Fruit fly (Drosophila melanogaster) whole organism, prepupa: ENCODE measurements around the gene CG18171.
A peak's percentile ranks its signal among the peaks of the same experiment; 100 is the strongest.

Experiments
- Blimp-1 ChIP-seq: fragments of 200-800 bp; sonication (Bioruptor generic); optimal IDR thresholded peaks from 3 replicates; lab custom pipeline; 2017; ENCODE audit warnings: missing biosample characterization, missing genetic modification characterization, mild to moderate bottlenecking, moderate library complexity, missing genetic modification reagents
- CG10631 ChIP-seq: fragments of 200-800 bp; sonication (Bioruptor generic); optimal IDR thresholded peaks from 2 replicates; lab custom pipeline; 2016; ENCODE audit warnings: missing biosample characterization, missing genetic modification characterization
- CG10669 ChIP-seq: fragments of 200-800 bp; sonication (Bioruptor generic); optimal IDR thresholded peaks from 3 replicates; lab custom pipeline; 2018; ENCODE audit warnings: missing biosample characterization, mild to moderate bottlenecking, missing genetic modification characterization, moderate library complexity
- CG11294 ChIP-seq: fragments of 200-800 bp; sonication (Bioruptor generic); IDR thresholded peaks from 2 replicates; pipeline ENCODE4 v1.3.6; 2022; ENCODE audit warnings: missing biosample characterization, missing genetic modification characterization
- CG11762 ChIP-seq: fragments of 200-800 bp; sonication (Bioruptor generic); optimal IDR thresholded peaks from 3 replicates; lab custom pipeline; 2016; ENCODE audit warnings: missing biosample characterization, missing genetic modification characterization; ENCODE audit not compliant: insufficient read depth
- CG11902 ChIP-seq: fragments of 200-800 bp; sonication (Bioruptor generic); optimal IDR thresholded peaks from 3 replicates; lab custom pipeline; 2016; ENCODE audit warnings: missing biosample characterization, missing genetic modification characterization
- CG15336 ChIP-seq: fragments of 200-800 bp; sonication (Bioruptor generic); IDR thresholded peaks from 2 replicates; pipeline ENCODE4 v1.3.6; 2022; ENCODE audit warnings: missing biosample characterization, missing genetic modification characterization
- CG1621 ChIP-seq: fragments of 200-800 bp; sonication (Bioruptor generic); optimal IDR thresholded peaks from 3 replicates; lab custom pipeline; 2018; ENCODE audit warnings: missing biosample characterization, mild to moderate bottlenecking, missing genetic modification characterization
- CG16779 ChIP-seq: fragments of 200-800 bp; sonication (Bioruptor generic); optimal IDR thresholded peaks from 3 replicates; lab custom pipeline; 2017; ENCODE audit warnings: missing biosample characterization, mild to moderate bottlenecking, missing genetic modification characterization
- CG3032 ChIP-seq: fragments of 200-800 bp; optimal IDR thresholded peaks from 2 replicates; lab custom pipeline; 2019; ENCODE audit warnings: missing biosample characterization, mild to moderate bottlenecking, missing genetic modification characterization, moderate library complexity
- CG31627 ChIP-seq: fragments of 200-800 bp; sonication (Bioruptor generic); optimal IDR thresholded peaks from 3 replicates; lab custom pipeline; 2016; ENCODE audit warnings: missing biosample characterization, missing genetic modification characterization
- CG32006 ChIP-seq: fragments of 200-800 bp; sonication (Bioruptor generic); optimal IDR thresholded peaks from 3 replicates; lab custom pipeline; 2017; ENCODE audit warnings: missing biosample characterization, mild to moderate bottlenecking, missing genetic modification characterization
- CG34406 ChIP-seq: fragments of 200-800 bp; sonication (Bioruptor generic); optimal IDR thresholded peaks from 3 replicates; lab custom pipeline; 2016; ENCODE audit warnings: missing biosample characterization, missing genetic modification characterization
- CG3919 ChIP-seq: fragments of 200-800 bp; sonication (Bioruptor generic); optimal IDR thresholded peaks from 3 replicates; lab custom pipeline; 2016; ENCODE audit warnings: missing biosample characterization, missing genetic modification characterization
- CG4318 ChIP-seq: fragments of 200-800 bp; sonication (Bioruptor generic); optimal IDR thresholded peaks from 3 replicates; lab custom pipeline; 2017; ENCODE audit warnings: missing biosample characterization, mild to moderate bottlenecking, missing genetic modification characterization
- CG6163 ChIP-seq: fragments of 200-800 bp; sonication (Bioruptor generic); IDR thresholded peaks from 3 replicates; pipeline ENCODE4 v1.3.6; 2022; ENCODE audit warnings: missing biosample characterization, missing genetic modification characterization
- CG6276 ChIP-seq: fragments of 200-800 bp; sonication (Bioruptor generic); optimal IDR thresholded peaks from 2 replicates; lab custom pipeline; 2017; ENCODE audit warnings: missing biosample characterization, mild to moderate bottlenecking, missing genetic modification characterization
- CG6792 ChIP-seq: fragments of 200-800 bp; sonication (Bioruptor generic); optimal IDR thresholded peaks from 3 replicates; lab custom pipeline; 2016; ENCODE audit warnings: missing biosample characterization, missing genetic modification characterization
- CG6808 ChIP-seq: fragments of 200-800 bp; sonication (Bioruptor generic); optimal IDR thresholded peaks from 3 replicates; lab custom pipeline; 2017; ENCODE audit warnings: missing biosample characterization, missing genetic modification characterization, mild to moderate bottlenecking, moderate library complexity, missing genetic modification reagents
- CG6854 ChIP-seq: fragments of 200-800 bp; sonication (Bioruptor generic); optimal IDR thresholded peaks from 2 replicates; lab custom pipeline; 2017; ENCODE audit warnings: missing biosample characterization, mild to moderate bottlenecking, missing genetic modification characterization
- CG7368 ChIP-seq: fragments of 200-800 bp; sonication (Bioruptor generic); optimal IDR thresholded peaks from 3 replicates; lab custom pipeline; 2016; ENCODE audit warnings: missing biosample characterization, missing genetic modification characterization
- CG8119 ChIP-seq: fragments of 200-800 bp; sonication (Bioruptor generic); IDR thresholded peaks from 3 replicates; pipeline ENCODE4 v1.3.6; 2022; ENCODE audit warnings: missing biosample characterization, missing genetic modification characterization
- CG8319 ChIP-seq: fragments of 200-800 bp; sonication (Bioruptor generic); optimal IDR thresholded peaks from 3 replicates; lab custom pipeline; 2016; ENCODE audit warnings: missing biosample characterization, missing genetic modification characterization
- CG8632 ChIP-seq: fragments of 200-800 bp; sonication (Bioruptor generic); optimal IDR thresholded peaks from 3 replicates; lab custom pipeline; 2016; ENCODE audit warnings: missing biosample characterization, missing genetic modification characterization
- Eip75B ChIP-seq: fragments of 200-800 bp; sonication (Bioruptor generic); optimal IDR thresholded peaks from 3 replicates; lab custom pipeline; 2016; ENCODE audit warnings: missing biosample characterization, missing genetic modification characterization
- Eip78C ChIP-seq: fragments of 200-800 bp; sonication (Bioruptor generic); peaks from one replicate; lab custom pipeline; 2016; ENCODE audit warnings: missing biosample characterization, missing genetic modification characterization
- Eip93F ChIP-seq: fragments of 200-800 bp; sonication (Bioruptor generic); optimal IDR thresholded peaks from 2 replicates; lab custom pipeline; 2016; ENCODE audit warnings: missing biosample characterization, mild to moderate bottlenecking, missing genetic modification characterization
- Ets21C ChIP-seq: fragments of 200-800 bp; sonication (Bioruptor generic); optimal IDR thresholded peaks from 3 replicates; lab custom pipeline; 2016; ENCODE audit warnings: missing biosample characterization, missing genetic modification characterization
- Ets96B ChIP-seq: fragments of 200-800 bp; optimal IDR thresholded peaks from 2 replicates; lab custom pipeline; 2019; ENCODE audit warnings: missing biosample characterization, mild to moderate bottlenecking, missing genetic modification characterization, moderate library complexity
- Gug ChIP-seq: fragments of 200-800 bp; sonication (Bioruptor generic); IDR thresholded peaks from 2 replicates; pipeline ENCODE4 v1.3.6; 2022; ENCODE audit warnings: missing biosample characterization, missing genetic modification characterization
- Hr38 ChIP-seq: sonication (Bioruptor generic); optimal IDR thresholded peaks from 2 replicates; lab custom pipeline; 2016; ENCODE audit warnings: missing biosample characterization, missing genetic modification characterization
- Hr39 ChIP-seq: fragments of 200-800 bp; sonication (Bioruptor generic); optimal IDR thresholded peaks from 2 replicates; lab custom pipeline; 2016; ENCODE audit warnings: missing biosample characterization, missing genetic modification characterization
- Hr4 ChIP-seq: fragments of 200-800 bp; sonication (Bioruptor generic); optimal IDR thresholded peaks from 3 replicates; lab custom pipeline; 2016; ENCODE audit warnings: missing biosample characterization, missing genetic modification characterization
- Lpt ChIP-seq: fragments of 200-800 bp; sonication (Bioruptor generic); optimal IDR thresholded peaks from 3 replicates; lab custom pipeline; 2016; ENCODE audit warnings: missing biosample characterization, missing genetic modification characterization
- OdsH ChIP-seq: fragments of 200-800 bp; sonication (Bioruptor generic); optimal IDR thresholded peaks from 3 replicates; lab custom pipeline; 2016; ENCODE audit warnings: missing biosample characterization, missing genetic modification characterization
- Smox ChIP-seq: fragments of 200-800 bp; sonication (Bioruptor generic); optimal IDR thresholded peaks from 3 replicates; lab custom pipeline; 2016; ENCODE audit warnings: missing biosample characterization, missing genetic modification characterization
- Sox102F ChIP-seq: fragments of 200-800 bp; sonication (Bioruptor generic); optimal IDR thresholded peaks from 2 replicates; lab custom pipeline; 2016; ENCODE audit warnings: missing biosample characterization, mild to moderate bottlenecking, missing genetic modification characterization
- Sox14 ChIP-seq: fragments of 200-800 bp; sonication (Bioruptor generic); optimal IDR thresholded peaks from 3 replicates; lab custom pipeline; 2016; ENCODE audit warnings: missing biosample characterization, missing genetic modification characterization
- Sox15 ChIP-seq: fragments of 200-800 bp; sonication (Bioruptor generic); optimal IDR thresholded peaks from 3 replicates; lab custom pipeline; 2016; ENCODE audit warnings: missing biosample characterization, missing genetic modification characterization
- achi ChIP-seq: fragments of 200-800 bp; sonication (Bioruptor generic); optimal IDR thresholded peaks from 3 replicates; lab custom pipeline; 2016; ENCODE audit warnings: missing biosample characterization, missing genetic modification characterization
- acj6 ChIP-seq: fragments of 200-800 bp; sonication (Bioruptor generic); optimal IDR thresholded peaks from 3 replicates; lab custom pipeline; 2016; ENCODE audit warnings: missing biosample characterization, missing genetic modification characterization
- cyc ChIP-seq: fragments of 200-800 bp; sonication (Bioruptor generic); optimal IDR thresholded peaks from 3 replicates; lab custom pipeline; 2016; ENCODE audit warnings: missing biosample characterization, missing genetic modification characterization
- dac ChIP-seq: fragments of 200-800 bp; sonication (Bioruptor generic); optimal IDR thresholded peaks from 2 replicates; lab custom pipeline; 2017; ENCODE audit warnings: missing biosample characterization, mild to moderate bottlenecking, missing genetic modification characterization
- eg ChIP-seq: fragments of 200-800 bp; sonication (Bioruptor generic); IDR thresholded peaks from 3 replicates; pipeline ENCODE4 v1.3.6; 2022; ENCODE audit warnings: missing biosample characterization, missing genetic modification characterization
- esn ChIP-seq: fragments of 200-800 bp; sonication (Bioruptor generic); optimal IDR thresholded peaks from 2 replicates; lab custom pipeline; 2016; ENCODE audit warnings: missing biosample characterization, mild to moderate bottlenecking, missing genetic modification characterization, moderate library complexity
- fd59A ChIP-seq: fragments of 200-800 bp; sonication (Bioruptor generic); optimal IDR thresholded peaks from 2 replicates; lab custom pipeline; 2017; ENCODE audit warnings: missing biosample characterization, mild to moderate bottlenecking, missing genetic modification characterization, missing genetic modification reagents
- fd85E ChIP-seq: fragments of 200-800 bp; sonication (Bioruptor generic); optimal IDR thresholded peaks from 3 replicates; lab custom pipeline; 2016; ENCODE audit warnings: missing biosample characterization, missing genetic modification characterization
- lz ChIP-seq: fragments of 200-800 bp; sonication (Bioruptor generic); optimal IDR thresholded peaks from 3 replicates; lab custom pipeline; 2016; ENCODE audit warnings: missing biosample characterization, missing genetic modification characterization
- pdm3 ChIP-seq: fragments of 200-800 bp; sonication (Bioruptor generic); optimal IDR thresholded peaks from 3 replicates; lab custom pipeline; 2016; ENCODE audit warnings: missing biosample characterization, missing genetic modification characterization
- spab ChIP-seq: fragments of 200-800 bp; sonication (Bioruptor generic); optimal IDR thresholded peaks from 2 replicates; lab custom pipeline; 2017; ENCODE audit warnings: missing biosample characterization, mild to moderate bottlenecking, missing genetic modification characterization, missing genetic modification reagents
- svp ChIP-seq: fragments of 200-800 bp; sonication (Bioruptor generic); peaks from one replicate; lab custom pipeline; 2016; ENCODE audit warnings: missing biosample characterization, missing genetic modification characterization
- topi ChIP-seq: fragments of 200-800 bp; sonication (Bioruptor generic); optimal IDR thresholded peaks from 3 replicates; lab custom pipeline; 2016; ENCODE audit warnings: missing biosample characterization, missing genetic modification characterization
- vri ChIP-seq: fragments of 200-800 bp; sonication (Bioruptor generic); optimal IDR thresholded peaks from 3 replicates; lab custom pipeline; 2016; ENCODE audit warnings: missing biosample characterization, mild to moderate bottlenecking, missing genetic modification characterization

The CG18171 gene

DNA sequence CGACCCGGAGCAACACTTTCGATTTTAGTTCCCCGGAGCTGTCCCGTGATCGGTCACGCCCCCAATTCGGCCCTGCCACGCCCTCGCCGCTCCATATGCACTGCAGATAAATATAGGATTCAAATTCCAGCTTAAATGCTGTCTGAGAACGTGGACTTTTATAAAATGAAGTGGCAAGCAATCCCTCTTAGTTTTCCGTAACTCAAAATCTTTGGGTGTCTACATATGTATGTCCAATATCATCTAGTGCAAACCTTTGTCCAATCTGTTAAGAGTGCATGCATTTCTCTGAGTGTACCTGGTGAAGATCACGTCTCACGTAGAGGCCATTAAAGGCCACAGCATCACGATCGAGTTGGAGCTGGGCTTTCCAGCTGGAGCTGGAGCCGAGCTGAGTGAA, 12.4 kb downstream of the CG18171 start:
- TF ChIP-seq Hr39 (GFP tag; lab: Kevin White, UChicago) (peak; percentile 29), lz (peak; percentile 46), Eip78C (peak; percentile 74), CG6854 (GFP tag; lab: Kevin White, UChicago) (no peak), CG6276 (GFP tag; lab: Kevin White, UChicago) (no peak), Smox (GFP tag; lab: Kevin White, UChicago) (peak; percentile 37), CG16779 (tag; lab: Kevin White, UChicago) (no peak), CG11902 (peak; percentile 5), topi (GFP tag; lab: Kevin White, UChicago) (peak; percentile 53), CG11762 (GFP tag; lab: Kevin White, UChicago) (no peak), CG11294 (GFP tag; lab: Robert Waterston, UW) (0 out of 2 replicates have a peak, but pooled peaks have one; percentile 26), OdsH (peak; percentile 35), CG8119 (peak; percentile 50; the same call in 1 of the 3 replicates), acj6 (GFP tag; lab: Kevin White, UChicago) (peak; percentile 34), fd85E (no peak), Ets96B (tag; lab: Kevin White, UChicago) (peak; percentile 41), CG6808 (GFP tag; lab: Kevin White, UChicago) (peak; percentile 20), esn (GFP tag; lab: Kevin White, UChicago) (peak; percentile 11), Sox15 (GFP tag; lab: Kevin White, UChicago) (no peak), Sox102F (no peak), Hr4 (GFP tag; lab: Kevin White, UChicago) (no peak), CG1621 (tag; lab: Kevin White, UChicago) (peak; percentile 22), pdm3 (GFP tag; lab: Kevin White, UChicago) (peak; percentile 16), svp (GFP tag; lab: Kevin White, UChicago) (peak; percentile 78), CG4318 (no peak), CG10631 (GFP tag; lab: Kevin White, UChicago) (peak; percentile 34), Gug (GFP tag; lab: Robert Waterston, UW) (no peak), CG6792 (peak; percentile 32), Eip93F (GFP tag; lab: Kevin White, UChicago) (no peak), CG6163 (GFP tag; lab: Robert Waterston, UW) (peak; percentile 58; the same call in 1 of the 3 replicates), Lpt (GFP tag; lab: Kevin White, UChicago) (no peak), vri (GFP tag; lab: Kevin White, UChicago) (no peak), CG8319 (no peak), CG31627 (peak; percentile 33), CG3032 (tag; lab: Kevin White, UChicago) (peak; percentile 15), spab (no peak), CG7368 (peak; percentile 15), dac (GFP tag; lab: Kevin White, UChicago) (no peak), Blimp-1 (GFP tag; lab: Kevin White, UChicago) (peak; percentile 46), CG10669 (GFP tag; lab: Kevin White, UChicago) (peak; percentile 49), Eip75B (GFP tag; lab: Kevin White, UChicago) (peak; percentile 53), Sox14 (peak; percentile 23), achi (peak; percentile 36), Hr38 (GFP tag; lab: Kevin White, UChicago) (no peak), cyc (GFP tag; lab: Kevin White, UChicago) (peak; percentile 49), fd59A (GFP tag; lab: Kevin White, UChicago) (peak; percentile 2), CG15336 (peak; percentile 34; the same call in 1 of the 2 replicates), eg (GFP tag; lab: Robert Waterston, UW) (peak; percentile 46; the same call in 1 of the 3 replicates), CG34406 (GFP tag; lab: Kevin White, UChicago) (peak; percentile 13), CG8632 (GFP tag; lab: Kevin White, UChicago) (no peak), Ets21C (no peak), CG32006 (GFP tag; lab: Kevin White, UChicago) (peak; percentile 37), CG3919 (GFP tag; lab: Kevin White, UChicago) (peak; percentile 55)
